Worm (Caenorhabditis elegans): ENCODE results near the gene W02D7.12.

ce11 chrV:8271395-8271794 lies 39.9 kb upstream of the W02D7.12 start:
- no peak for TF ChIP-seq pes-1 (GFP tag; IDR thresholded peaks at IDR 0.05)
- no peak for TF ChIP-seq sea-1 (GFP tag; conservative IDR thresholded peaks at IDR 0.05)
- TF ChIP-seq ama-1 (optimal IDR thresholded peaks at IDR 0.05) = no peak
- no peak for TF ChIP-seq ceh-36 (tag; optimal IDR thresholded peaks at IDR 0.05)
- TF ChIP-seq tbx-37 (GFP tag; conservative IDR thresholded peaks at IDR 0.05) = no peak
- TF ChIP-seq flt-1 (GFP tag; IDR thresholded peaks at IDR 0.05) = no peak
- TF ChIP-seq hnd-1 (tag; optimal IDR thresholded peaks at IDR 0.05) = no peak

All from whole organism, early embryonic.